Worm (Caenorhabditis elegans) whole organism, midembryonic: ENCODE results near the gene sdz-5.

Source experiments
- T22C8.4 ChIP-seq: fragments of 200-800 bp; sonication (Bioruptor generic); IDR thresholded peaks from 2 replicates; pipeline ENCODE4 v1.3.6; 2022; ENCODE audit warnings: missing genetic modification characterization, missing compliant biosample characterization
- cog-1 ChIP-seq: sonication (generic microtip); optimal IDR thresholded peaks from 2 replicates; lab custom pipeline; 2016; ENCODE audit warnings: missing genetic modification characterization, missing compliant biosample characterization
- flt-1 ChIP-seq: fragments of 200-800 bp; sonication (Bioruptor generic); IDR thresholded peaks from 2 replicates; pipeline ENCODE4 v1.3.6; 2022; ENCODE audit warnings: missing genetic modification characterization, missing compliant biosample characterization
- klf-2 ChIP-seq: fragments of 200-800 bp; sonication (Bioruptor generic); conservative IDR thresholded peaks from 2 replicates; pipeline ENCODE4 v1.3.6; 2022; ENCODE audit warnings: missing genetic modification reagents, missing genetic modification characterization, missing compliant biosample characterization
- med-1 ChIP-seq: sonication (generic microtip); optimal IDR thresholded peaks from 2 replicates; lab custom pipeline; 2017; ENCODE audit warnings: missing genetic modification characterization, mild to moderate bottlenecking, missing compliant biosample characterization, antibody characterized with exemption, missing genetic modification reagents; ENCODE audit not compliant: insufficient read depth
- ref-1 ChIP-seq: fragments of 200-800 bp; sonication (Bioruptor generic); conservative IDR thresholded peaks from 2 replicates; pipeline ENCODE4 v1.3.6; 2022; ENCODE audit warnings: missing genetic modification reagents, missing genetic modification characterization, missing compliant biosample characterization
- tab-1 ChIP-seq: fragments of 200-800 bp; sonication (Bioruptor generic); IDR thresholded peaks from 2 replicates; pipeline ENCODE4 v1.3.6; 2022; ENCODE audit warnings: missing genetic modification characterization, missing compliant biosample characterization
- ztf-23 ChIP-seq: fragments of 200-800 bp; sonication (Bioruptor generic); IDR thresholded peaks from 2 replicates; pipeline ENCODE4 v1.3.6; 2022; ENCODE audit warnings: missing genetic modification reagents, missing genetic modification characterization, missing compliant biosample characterization
- ztf-29 ChIP-seq: fragments of 200-800 bp; sonication (Bioruptor generic); IDR thresholded peaks from 2 replicates; pipeline ENCODE4 v1.3.6; 2022; ENCODE audit warnings: missing genetic modification reagents, missing genetic modification characterization, missing compliant biosample characterization

Gene sdz-5

ce11 chrII:2994590-2995392, 13.7 kb upstream of the sdz-5 start:
- TF ChIP-seq klf-2 (GFP tag; lab: Robert Waterston, UW), result no peak
- no peak for TF ChIP-seq med-1
- no peak for TF ChIP-seq ref-1 (GFP tag; lab: Robert Waterston, UW)
- TF ChIP-seq T22C8.4 (GFP tag; lab: Robert Waterston, UW), result no peak
- no peak for TF ChIP-seq tab-1 (GFP tag; lab: Robert Waterston, UW)
- TF ChIP-seq cog-1, result peak; percentile 26
- no peak for TF ChIP-seq ztf-23 (GFP tag; lab: Robert Waterston, UW)
- TF ChIP-seq ztf-29 (GFP tag; lab: Robert Waterston, UW), result no peak
- 0 out of 2 replicates have a peak, but pooled peaks have one; percentile 9 for TF ChIP-seq flt-1 (GFP tag; lab: Robert Waterston, UW)

- TF ChIP-seq med-1 (no peak), T22C8.4 (GFP tag; lab: Robert Waterston, UW) (no peak), ztf-29 (GFP tag; lab: Robert Waterston, UW) (no peak), ref-1 (GFP tag; lab: Robert Waterston, UW) (no peak)
Measured at ce11 chrII:2996721-2997120, 11.8 kb upstream of the sdz-5 start, which contains the start of gene lido-8. TSS of gene lido-8 (plus strand) at chrII:2997021.

- TF ChIP-seq cog-1, result no peak
- no peak for TF ChIP-seq T22C8.4 (GFP tag; lab: Robert Waterston, UW)
- no peak for TF ChIP-seq tab-1 (GFP tag; lab: Robert Waterston, UW)
- no peak for TF ChIP-seq med-1
- TF ChIP-seq ztf-29 (GFP tag; lab: Robert Waterston, UW), result no peak
- no peak for TF ChIP-seq flt-1 (GFP tag; lab: Robert Waterston, UW)
- no peak for TF ChIP-seq ref-1 (GFP tag; lab: Robert Waterston, UW)
- no peak for TF ChIP-seq klf-2 (GFP tag; lab: Robert Waterston, UW)
- TF ChIP-seq ztf-23 (GFP tag; lab: Robert Waterston, UW), result no peak
Measured at ce11 chrII:2997828-2998441, 10.6 kb upstream of the sdz-5 start.

ce11 chrII:3000535-3001264, 7.8 kb upstream of the sdz-5 start, which contains the start of gene lido-9:
TSS of gene lido-9 (plus strand) at chrII:3000768.
- TF ChIP-seq ztf-23 (GFP tag; lab: Robert Waterston, UW) (no peak), cog-1 (no peak)

- TF ChIP-seq tab-1 (GFP tag; lab: Robert Waterston, UW), result no peak
- no peak for TF ChIP-seq med-1
Measured at ce11 chrII:3002211-3002610, 6.3 kb upstream of the sdz-5 start, which contains the start of gene lido-10. TSS of gene lido-10 (plus strand) at chrII:3002511.

- TF ChIP-seq flt-1 (GFP tag; lab: Robert Waterston, UW) (no peak), T22C8.4 (GFP tag; lab: Robert Waterston, UW) (no peak), med-1 (no peak), ztf-23 (GFP tag; lab: Robert Waterston, UW) (no peak), tab-1 (GFP tag; lab: Robert Waterston, UW) (no peak), ref-1 (GFP tag; lab: Robert Waterston, UW) (no peak), cog-1 (no peak), ztf-29 (GFP tag; lab: Robert Waterston, UW) (no peak), klf-2 (GFP tag; lab: Robert Waterston, UW) (no peak)
Measured at ce11 chrII:3003667-3004066, 4.8 kb upstream of the sdz-5 start, which contains the start of gene lido-11. TSS of gene lido-11 (plus strand) at chrII:3003967.

ce11 chrII:3005499-3005898, 3.0 kb upstream of the sdz-5 start, which contains the start of gene lido-12:
TSS of gene lido-12 (plus strand) at chrII:3005799.
- no peak for TF ChIP-seq flt-1 (GFP tag; lab: Robert Waterston, UW)
- peak; percentile 57; the same call in 1 of the 2 replicates for TF ChIP-seq T22C8.4 (GFP tag; lab: Robert Waterston, UW)

ce11 chrII:3012133-3012532, 3.6 kb downstream of the sdz-5 start, which contains the start of gene C41H7.9:
TSS of gene C41H7.9 (minus strand) at chrII:3012233.
- no peak for TF ChIP-seq ztf-23 (GFP tag; lab: Robert Waterston, UW)
- TF ChIP-seq flt-1 (GFP tag; lab: Robert Waterston, UW), result no peak
- TF ChIP-seq klf-2 (GFP tag; lab: Robert Waterston, UW), result no peak
- TF ChIP-seq T22C8.4 (GFP tag; lab: Robert Waterston, UW), result no peak
- no peak for TF ChIP-seq cog-1
- TF ChIP-seq ztf-29 (GFP tag; lab: Robert Waterston, UW), result no peak
- no peak for TF ChIP-seq ref-1 (GFP tag; lab: Robert Waterston, UW)
- no peak for TF ChIP-seq tab-1 (GFP tag; lab: Robert Waterston, UW)
- no peak for TF ChIP-seq med-1

ce11 chrII:3014196-3014849, 5.8 kb downstream of the sdz-5 start, which contains the start of gene C41H7.2:
TSS of gene C41H7.2 (plus strand) at chrII:3014817.
- no peak for TF ChIP-seq med-1
- TF ChIP-seq flt-1 (GFP tag; lab: Robert Waterston, UW), result 0 out of 2 replicates have a peak, but pooled peaks have one; percentile 2
